Worm (Caenorhabditis elegans) whole organism, young adult: ENCODE results near the gene ben-1.

ENCODE experiments used
- B0336.3 ChIP-seq: fragments of 200-800 bp; sonication (Bioruptor generic); IDR thresholded peaks from 2 replicates; pipeline ENCODE4 v1.3.6; 2022; ENCODE audit warnings: missing genetic modification characterization, missing compliant biosample characterization
- C17E4.6 ChIP-seq: fragments of 200-800 bp; sonication (Bioruptor generic); IDR thresholded peaks from 2 replicates; pipeline ENCODE4 v1.3.6; 2022; ENCODE audit warnings: missing genetic modification reagents, missing genetic modification characterization, missing compliant biosample characterization
- F10E7.11 ChIP-seq: sonication (generic microtip); optimal IDR thresholded peaks from 2 replicates; lab custom pipeline; 2017; ENCODE audit warnings: mild to moderate bottlenecking, missing genetic modification characterization, moderate library complexity, missing compliant biosample characterization
- F22D6.2 ChIP-seq: sonication (generic microtip); optimal IDR thresholded peaks from 2 replicates; lab custom pipeline; 2016; ENCODE audit warnings: mild to moderate bottlenecking, missing genetic modification characterization, missing compliant biosample characterization
- F37B4.10 ChIP-seq: fragments of 200-800 bp; sonication (Bioruptor generic); IDR thresholded peaks from 2 replicates; pipeline ENCODE4 v1.3.6; 2022; ENCODE audit warnings: missing genetic modification characterization, missing compliant biosample characterization
- F39B2.1 ChIP-seq: fragments of 200-800 bp; sonication (Bioruptor generic); IDR thresholded peaks from 2 replicates; pipeline ENCODE4 v1.3.6; 2022; ENCODE audit warnings: missing genetic modification reagents, missing genetic modification characterization, missing compliant biosample characterization
- F49E8.2 ChIP-seq: sonication (generic microtip); optimal IDR thresholded peaks from 3 replicates; lab custom pipeline; 2017; ENCODE audit warnings: missing genetic modification characterization, mild to moderate bottlenecking, missing compliant biosample characterization, antibody characterized with exemption, moderate library complexity; ENCODE audit not compliant: insufficient read depth
- F57A8.1 ChIP-seq: fragments of 200-800 bp; sonication (Bioruptor generic); optimal IDR thresholded peaks from 2 replicates; lab custom pipeline; 2018; ENCODE audit warnings: mild to moderate bottlenecking, missing genetic modification characterization, moderate library complexity, missing compliant biosample characterization
- Y53F4B.3 ChIP-seq: fragments of 200-800 bp; sonication (Bioruptor generic); IDR thresholded peaks from 2 replicates; pipeline ENCODE4 v1.3.6; 2022; ENCODE audit warnings: missing genetic modification reagents, missing genetic modification characterization, missing compliant biosample characterization
- Y67H2A.10 ChIP-seq: fragments of 200-800 bp; sonication (Bioruptor generic); conservative IDR thresholded peaks from 2 replicates; pipeline ENCODE4 v1.3.6; 2022; ENCODE audit warnings: missing genetic modification reagents, missing genetic modification characterization, missing compliant biosample characterization
- Y79H2A.3 ChIP-seq: fragments of 200-800 bp; sonication (Bioruptor generic); conservative IDR thresholded peaks from 2 replicates; pipeline ENCODE4 v1.3.6; 2022; ENCODE audit warnings: missing genetic modification reagents, missing genetic modification characterization, missing compliant biosample characterization
- ZK185.1 ChIP-seq: sonication (generic microtip); optimal IDR thresholded peaks from 2 replicates; lab custom pipeline; 2016; ENCODE audit warnings: mild to moderate bottlenecking, missing genetic modification characterization, missing compliant biosample characterization; ENCODE audit not compliant: poor library complexity, severe bottlenecking
- akir-1 ChIP-seq: fragments of 200-800 bp; sonication (Bioruptor generic); optimal IDR thresholded peaks from 2 replicates; lab custom pipeline; 2018; ENCODE audit warnings: mild to moderate bottlenecking, missing genetic modification characterization, moderate library complexity, missing compliant biosample characterization
- ama-1 ChIP-seq, 3 experiments: fragments of 150-350 bp in 1 of 3; sonication (generic microtip) in 2 of 3; optimal IDR thresholded peaks; 2 replicates each; lab custom pipeline; 2014 to 2018; ENCODE audit warnings: missing biosample characterization in 2 of 3, missing genetic modification characterization in 2 of 3, missing genetic modification reagents in 2 of 3
- atf-7 ChIP-seq: sonication (generic microtip); optimal IDR thresholded peaks from 2 replicates; lab custom pipeline; 2017; ENCODE audit warnings: mild to moderate bottlenecking, missing genetic modification characterization, missing compliant biosample characterization
- attf-5 ChIP-seq: fragments of 200-800 bp; sonication (Bioruptor generic); optimal IDR thresholded peaks from 2 replicates; lab custom pipeline; 2018; ENCODE audit warnings: mild to moderate bottlenecking, missing genetic modification characterization, missing compliant biosample characterization
- attf-6 ChIP-seq: fragments of 200-800 bp; sonication (Bioruptor generic); IDR thresholded peaks from 2 replicates; pipeline ENCODE4 v1.3.6; 2022; ENCODE audit warnings: missing genetic modification reagents, missing genetic modification characterization, missing compliant biosample characterization
- bed-2 ChIP-seq: fragments of 200-800 bp; sonication (Bioruptor generic); IDR thresholded peaks from 2 replicates; pipeline ENCODE4 v1.3.6; 2022; ENCODE audit warnings: missing genetic modification reagents, missing genetic modification characterization, missing compliant biosample characterization
- ceh-40 ChIP-seq: fragments of 200-800 bp; sonication (Bioruptor generic); IDR thresholded peaks from 2 replicates; pipeline ENCODE4 v1.3.6; 2022; ENCODE audit warnings: missing genetic modification characterization, missing compliant biosample characterization
- ceh-79 ChIP-seq: sonication (generic microtip); optimal IDR thresholded peaks from 2 replicates; lab custom pipeline; 2017; ENCODE audit warnings: mild to moderate bottlenecking, missing genetic modification characterization, missing compliant biosample characterization
- dox-1 ChIP-seq: fragments of 200-800 bp; sonication (Bioruptor generic); IDR thresholded peaks from 2 replicates; pipeline ENCODE4 v1.3.6; 2022; ENCODE audit warnings: missing genetic modification reagents, missing genetic modification characterization, missing compliant biosample characterization
- efl-1 ChIP-seq: fragments of 150-350 bp; optimal IDR thresholded peaks from 2 replicates; lab custom pipeline; 2014; ENCODE audit warnings: missing biosample characterization, missing genetic modification reagents, missing genetic modification characterization
- egl-44 ChIP-seq: fragments of 200-800 bp; sonication (Bioruptor generic); IDR thresholded peaks from 2 replicates; pipeline ENCODE4 v1.3.6; 2022; ENCODE audit warnings: missing genetic modification reagents, missing genetic modification characterization, missing compliant biosample characterization
- gei-17 ChIP-seq: fragments of 200-800 bp; sonication (Bioruptor generic); optimal IDR thresholded peaks from 2 replicates; lab custom pipeline; 2018; ENCODE audit warnings: mild to moderate bottlenecking, missing genetic modification characterization, missing compliant biosample characterization
- him-1 ChIP-seq: sonication (generic microtip); optimal IDR thresholded peaks from 2 replicates; lab custom pipeline; 2016; ENCODE audit warnings: missing genotype, missing genetic modification reagents, missing genetic modification characterization, missing compliant biosample characterization
- hmg-20 ChIP-seq: fragments of 200-800 bp; sonication (Bioruptor generic); IDR thresholded peaks from 2 replicates; pipeline ENCODE4 v1.3.6; 2022; ENCODE audit warnings: missing genetic modification reagents, missing genetic modification characterization, missing compliant biosample characterization
- hrde-1 ChIP-seq: sonication (generic microtip); optimal IDR thresholded peaks from 2 replicates; lab custom pipeline; 2016; ENCODE audit warnings: missing genetic modification characterization, mild to moderate bottlenecking, missing compliant biosample characterization, moderate library complexity, missing genotype, missing genetic modification reagents, borderline replicate concordance
- let-607 ChIP-seq, 2 experiments: fragments of 200-800 bp in 1 of 2; sonication (Bioruptor generic) in 1 of 2; sonication (generic microtip) in 1 of 2; optimal IDR thresholded peaks; 2 replicates each; lab custom pipeline; 2016 to 2018; ENCODE audit warnings: mild to moderate bottlenecking in 2 of 2, missing compliant biosample characterization in 2 of 2, missing genetic modification characterization in 2 of 2, moderate library complexity in 2 of 2, missing genotype in 1 of 2
- lin-35 ChIP-seq, 3 experiments: fragments of 150-350 bp in 2 of 3; sonication (generic microtip) in 1 of 3; optimal IDR thresholded peaks; 2 replicates each; lab custom pipeline; 2014 to 2018; ENCODE audit warnings: missing biosample characterization in 3 of 3, missing genetic modification characterization in 3 of 3, missing genetic modification reagents in 3 of 3
- lsy-27 ChIP-seq: sonication (generic microtip); optimal IDR thresholded peaks from 2 replicates; lab custom pipeline; 2017; ENCODE audit warnings: missing genetic modification characterization, mild to moderate bottlenecking, missing compliant biosample characterization, antibody characterized with exemption, missing genotype, borderline replicate concordance; ENCODE audit not compliant: insufficient read depth
- mcd-1 ChIP-seq: fragments of 200-800 bp; sonication (Bioruptor generic); IDR thresholded peaks from 2 replicates; pipeline ENCODE4 v1.3.6; 2022; ENCODE audit warnings: missing genetic modification reagents, missing genetic modification characterization, missing compliant biosample characterization
- nfya-2 ChIP-seq: fragments of 200-800 bp; sonication (Bioruptor generic); IDR thresholded peaks from 2 replicates; pipeline ENCODE4 v1.3.6; 2022; ENCODE audit warnings: missing genetic modification reagents, missing genetic modification characterization, missing compliant biosample characterization
- rcor-1 ChIP-seq: fragments of 200-800 bp; sonication (Bioruptor generic); IDR thresholded peaks from 2 replicates; pipeline ENCODE4 v1.3.6; 2022; ENCODE audit warnings: missing genetic modification reagents, missing genetic modification characterization, missing compliant biosample characterization
- rec-8 ChIP-seq, 2 experiments: sonication (generic microtip); optimal IDR thresholded peaks; 2 replicates each; lab custom pipeline; 2016; ENCODE audit warnings: mild to moderate bottlenecking in 2 of 2, missing genetic modification characterization in 2 of 2, missing genetic modification reagents in 2 of 2, missing genotype in 2 of 2, missing biosample characterization in 1 of 2, missing compliant biosample characterization in 1 of 2, moderate library complexity in 1 of 2
- snpc-1.1 ChIP-seq: sonication (generic microtip); optimal IDR thresholded peaks from 2 replicates; lab custom pipeline; 2017; ENCODE audit warnings: missing genetic modification characterization, mild to moderate bottlenecking, missing compliant biosample characterization, antibody characterized with exemption, moderate library complexity, missing genotype, missing genetic modification reagents; ENCODE audit not compliant: insufficient read depth
- sptf-2 ChIP-seq: fragments of 200-800 bp; sonication (Bioruptor generic); optimal IDR thresholded peaks from 2 replicates; lab custom pipeline; 2018; ENCODE audit warnings: mild to moderate bottlenecking, missing genetic modification characterization, missing compliant biosample characterization
- tbx-9 ChIP-seq: sonication (generic microtip); optimal IDR thresholded peaks from 2 replicates; lab custom pipeline; 2016; ENCODE audit warnings: borderline replicate concordance, missing genetic modification characterization, inconsistent platforms, missing compliant biosample characterization
- tlf-1 ChIP-seq: fragments of 200-800 bp; sonication (Bioruptor generic); optimal IDR thresholded peaks from 2 replicates; lab custom pipeline; 2018; ENCODE audit warnings: mild to moderate bottlenecking, missing genetic modification characterization, missing compliant biosample characterization
- xnd-1 ChIP-seq: sonication (generic microtip); optimal IDR thresholded peaks from 2 replicates; lab custom pipeline; 2016; ENCODE audit warnings: missing genotype, missing genetic modification reagents, missing genetic modification characterization, missing compliant biosample characterization
- zim-3 ChIP-seq: sonication (generic microtip); optimal IDR thresholded peaks from 2 replicates; lab custom pipeline; 2017; ENCODE audit warnings: mild to moderate bottlenecking, missing genetic modification characterization, moderate library complexity, missing compliant biosample characterization
- ztf-18 ChIP-seq: sonication (generic microtip); optimal IDR thresholded peaks from 2 replicates; lab custom pipeline; 2016; ENCODE audit warnings: missing genotype, mild to moderate bottlenecking, missing genetic modification characterization, missing compliant biosample characterization
- ztf-3 ChIP-seq: fragments of 200-800 bp; sonication (Bioruptor generic); optimal IDR thresholded peaks from 2 replicates; lab custom pipeline; 2018; ENCODE audit warnings: mild to moderate bottlenecking, missing genetic modification characterization, missing compliant biosample characterization

ben-1 gene

DNA sequence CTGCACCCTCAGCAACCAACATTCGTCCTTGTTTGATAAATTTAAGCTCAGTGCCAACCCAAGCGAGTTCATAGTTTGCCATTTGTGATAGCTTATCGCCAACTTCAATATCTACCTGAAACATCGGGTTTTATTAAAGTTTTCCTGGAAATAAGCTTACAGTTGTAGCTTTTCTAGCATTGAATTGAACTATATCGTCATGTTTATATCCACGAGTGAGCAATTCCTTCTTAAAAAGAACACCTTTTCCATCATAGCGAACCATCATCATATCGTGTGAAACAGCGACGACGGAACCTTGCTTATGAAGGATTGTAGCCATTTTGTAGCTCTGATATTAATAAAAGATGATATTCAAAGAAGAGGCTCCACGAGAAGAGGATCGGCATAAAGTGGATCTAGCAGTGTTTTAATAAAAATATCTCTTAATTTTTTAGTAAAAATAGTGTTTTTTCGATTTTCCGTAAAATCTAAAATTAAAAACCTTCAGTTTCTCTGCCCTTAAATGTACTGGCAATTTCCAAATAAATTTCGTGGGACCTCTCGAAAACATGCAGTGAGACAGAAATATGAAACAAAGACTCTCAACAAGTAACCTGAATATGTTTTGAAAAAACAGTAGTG, 39.1 kb downstream of the ben-1 start, which contains the start of gene M01F1.8 (continued):
- TF ChIP-seq ama-1 (optimal IDR thresholded peaks at IDR 0.05; lab: Kevin White, UChicago) (no peak), ama-1 (GFP tag; optimal IDR thresholded peaks at IDR 0.05; lab: Kevin White, UChicago) (peak in 1 of 2 experiments; percentile 45), xnd-1 (no peak), lin-35 (GFP tag; optimal IDR thresholded peaks at IDR 0.05; lab: Kevin White, UChicago) (peak in 1 of 3 experiments; percentile 40), mcd-1 (GFP tag; lab: Robert Waterston, UW) (no peak), egl-44 (no peak), C17E4.6 (no peak), gei-17 (GFP tag; lab: Kevin White, UChicago) (no peak), ztf-18 (tag; lab: Kevin White, UChicago) (peak; percentile 19), ceh-79 (no peak), tbx-9 (tag; lab: Kevin White, UChicago) (no peak), nfya-2 (0 out of 2 replicates have a peak, but pooled peaks have one; percentile 54), F22D6.2 (tag; lab: Kevin White, UChicago) (no peak), B0336.3 (GFP tag; lab: Robert Waterston, UW) (peak; percentile 20; the same call in 1 of the 2 replicates), F49E8.2 (no peak), Y67H2A.10 (GFP tag; lab: Robert Waterston, UW) (no peak), akir-1 (no peak), ZK185.1 (tag; lab: Kevin White, UChicago) (no peak), snpc-1.1 (no peak), F57A8.1 (no peak), sptf-2 (GFP tag; lab: Kevin White, UChicago) (no peak), hmg-20 (GFP tag; lab: Robert Waterston, UW) (no peak), bed-2 (no peak), F39B2.1 (GFP tag; lab: Robert Waterston, UW) (no peak), let-607 (tag; optimal IDR thresholded peaks at IDR 0.05; lab: Kevin White, UChicago) (no peak), F10E7.11 (tag; lab: Kevin White, UChicago) (no peak), rec-8 (tag; optimal IDR thresholded peaks at IDR 0.05; lab: Kevin White, UChicago) (no peak), Y53F4B.3 (GFP tag; lab: Robert Waterston, UW) (no peak), efl-1 (no peak), lsy-27 (tag; lab: Kevin White, UChicago) (no peak), hrde-1 (tag; lab: Kevin White, UChicago) (peak; percentile 63), tlf-1 (GFP tag; lab: Kevin White, UChicago) (peak; percentile 2), atf-7 (tag; lab: Kevin White, UChicago) (no peak), ztf-3 (GFP tag; lab: Kevin White, UChicago) (no peak), dox-1 (no peak), F37B4.10 (no peak), zim-3 (tag; lab: Kevin White, UChicago) (no peak), ceh-40 (GFP tag; lab: Robert Waterston, UW) (no peak), him-1 (peak; percentile 52), attf-6 (GFP tag; lab: Robert Waterston, UW) (no peak), Y79H2A.3 (GFP tag; lab: Robert Waterston, UW) (no peak), rcor-1 (GFP tag; lab: Robert Waterston, UW) (no peak; the same call in 1 of the 2 replicates), attf-5 (GFP tag; lab: Kevin White, UChicago) (no peak)
